Fruit fly (Drosophila melanogaster): ENCODE results near the gene CG42718.

DNA sequence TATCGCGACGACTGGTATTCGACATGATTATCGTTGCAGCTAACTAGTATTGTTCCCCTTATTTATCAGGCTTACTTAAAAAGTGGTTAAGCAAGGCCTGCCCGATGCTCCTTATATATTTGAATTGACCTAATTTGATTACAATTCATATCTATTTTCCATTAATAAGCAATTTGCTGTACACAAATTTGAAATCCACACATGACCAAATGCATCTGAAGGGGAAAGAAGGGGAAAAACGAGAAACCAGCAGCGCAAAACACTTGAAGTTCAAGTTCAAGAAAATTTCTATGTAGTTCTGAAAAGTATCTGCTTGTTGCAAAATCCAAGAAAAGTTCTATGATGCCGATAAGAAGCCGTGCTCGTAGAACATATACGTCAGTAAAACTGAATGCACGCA, 5.6 kb upstream of the CG42718 start, which contains the start of the genes CG13040 and CG13039:
- TF ChIP-seq insv (optimal IDR thresholded peaks at IDR 0.05), result no peak
- TF ChIP-seq h (optimal IDR thresholded peaks at IDR 0.05), result no peak
